Worm (Caenorhabditis elegans): ENCODE results near the gene C34C6.10.

The C34C6.10 gene

DNA sequence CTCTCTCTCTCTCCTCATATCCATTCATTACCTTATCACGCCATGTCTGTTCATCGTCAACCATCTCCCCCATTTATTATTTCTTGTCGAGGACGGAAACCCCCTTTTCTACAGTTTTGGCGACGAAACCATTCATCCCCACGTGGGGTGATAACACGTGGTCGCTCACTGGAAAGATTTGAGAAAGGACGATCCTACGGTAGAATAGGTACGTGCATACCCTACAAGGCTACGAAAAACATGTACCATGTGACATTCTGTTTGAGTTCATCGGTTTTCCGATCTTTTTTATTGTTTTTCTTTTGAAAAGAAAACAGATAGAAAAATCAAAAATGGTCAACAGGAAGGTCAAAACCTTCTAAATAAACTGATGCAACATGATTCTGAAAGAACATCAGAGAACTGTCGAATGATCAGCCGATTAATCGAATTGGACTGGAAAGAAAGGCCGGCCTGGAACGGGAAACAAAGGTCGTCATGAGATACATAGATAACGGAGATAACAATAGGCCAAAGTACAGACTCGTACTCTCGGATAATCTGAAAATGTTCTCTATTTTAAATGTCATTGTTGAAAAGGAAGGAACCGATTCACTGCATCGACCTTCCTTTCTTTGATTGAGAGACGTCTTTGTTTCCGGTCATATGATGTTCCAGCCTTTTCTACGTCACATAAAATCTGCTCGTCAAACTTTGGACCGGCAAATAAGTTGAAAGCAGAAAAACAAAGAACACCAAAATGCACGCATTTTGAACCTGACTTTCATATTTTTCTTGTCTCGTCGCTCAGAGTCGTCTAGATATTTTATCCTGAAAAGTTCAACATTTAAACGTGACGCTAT lies 46.5 kb upstream of the C34C6.10 start (continued):
- 0 out of 2 replicates have a peak, but pooled peaks have one; percentile 14 for TF ChIP-seq cebp-1 (GFP tag; IDR thresholded peaks at IDR 0.05)
- TF ChIP-seq cebp-1 (tag; optimal IDR thresholded peaks at IDR 0.05): peak; percentile 41
- peak; percentile 72 for TF ChIP-seq lin-40 (tag; optimal IDR thresholded peaks at IDR 0.05)
- no peak for TF ChIP-seq cebp-2 (GFP tag; IDR thresholded peaks at IDR 0.05)
- TF ChIP-seq atf-7 (tag; optimal IDR thresholded peaks at IDR 0.05): no peak
- TF ChIP-seq efl-1 (GFP tag; optimal IDR thresholded peaks at IDR 0.05): no peak
- TF ChIP-seq nfyb-1 (GFP tag; IDR thresholded peaks at IDR 0.05): peak; percentile 26; the same call in 1 of the 2 replicates
- TF ChIP-seq tlf-1 (GFP tag; optimal IDR thresholded peaks at IDR 0.05): peak; percentile 33

- TF ChIP-seq cebp-1 (GFP tag; IDR thresholded peaks at IDR 0.05) (no peak), cebp-1 (tag; optimal IDR thresholded peaks at IDR 0.05) (peak; percentile 35), C06A6.2 (GFP tag; conservative IDR thresholded peaks at IDR 0.05) (peak; percentile 47; the same call in 1 of the 2 replicates), him-1 (tag; optimal IDR thresholded peaks at IDR 0.05) (no peak), nhr-80 (tag; optimal IDR thresholded peaks at IDR 0.05) (peak; percentile 33), somi-1 (GFP tag; optimal IDR thresholded peaks at IDR 0.05) (peak; percentile 34), nfya-1 (tag; optimal IDR thresholded peaks at IDR 0.05; ENCODE audit: borderline replicate concordance, insufficient read depth) (no peak), ztf-22 (GFP tag; optimal IDR thresholded peaks at IDR 0.05) (peak; percentile 19)
These were observed 45.6 kb upstream of the C34C6.10 start for ce11 chrII:8741277-8741676.

DNA sequence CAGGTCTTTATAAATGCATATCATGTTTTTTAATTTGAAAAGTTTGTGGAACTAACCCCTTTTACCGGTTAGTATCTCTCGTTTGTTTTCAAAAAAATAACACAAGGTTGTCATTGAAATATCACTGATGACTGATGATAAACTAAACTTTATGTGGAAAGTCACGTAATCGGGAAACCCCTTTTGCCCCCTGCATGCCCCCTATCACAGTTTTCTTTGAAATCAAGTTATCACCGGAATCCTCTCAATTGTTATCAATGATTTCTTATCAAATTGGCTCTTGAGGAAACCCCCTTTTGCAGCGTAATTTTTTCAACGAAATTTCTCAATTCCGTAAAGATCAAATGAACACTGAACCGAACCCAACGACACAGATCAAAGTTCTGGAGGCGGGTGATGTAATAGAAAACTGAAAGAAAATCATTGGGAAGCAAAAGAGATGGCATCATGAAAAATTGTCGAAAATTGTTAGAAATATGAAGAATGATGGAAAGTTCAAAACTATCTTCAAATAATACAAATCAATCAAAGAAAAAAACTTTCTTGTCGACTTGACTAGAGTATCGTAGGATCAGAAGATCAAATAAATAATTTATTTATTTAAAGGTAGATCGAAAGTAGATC lies 44.8 kb upstream of the C34C6.10 start:
- TF ChIP-seq madf-10 (tag; optimal IDR thresholded peaks at IDR 0.05) (peak; percentile 5), lin-40 (tag; optimal IDR thresholded peaks at IDR 0.05) (peak; percentile 72), let-526 (GFP tag; IDR thresholded peaks at IDR 0.05) (0 out of 2 replicates have a peak, but pooled peaks have one; percentile 21), nfya-2 (GFP tag; IDR thresholded peaks at IDR 0.05) (no peak), let-607 (tag; optimal IDR thresholded peaks at IDR 0.05) (peak in 1 of 2 experiments; percentile 3), egl-44 (GFP tag; IDR thresholded peaks at IDR 0.05) (peak; percentile 60; the same call in 1 of the 2 replicates), repo-1 (tag; optimal IDR thresholded peaks at IDR 0.05) (no peak), mxl-1 (tag; optimal IDR thresholded peaks at IDR 0.05) (no peak), ets-4 (GFP tag; optimal IDR thresholded peaks at IDR 0.05) (no peak), hlh-26 (GFP tag; conservative IDR thresholded peaks at IDR 0.05) (no peak), nhr-90 (tag; optimal IDR thresholded peaks at IDR 0.05) (peak; percentile 10), ztf-28 (GFP tag; IDR thresholded peaks at IDR 0.05) (no peak), cebp-1 (GFP tag; IDR thresholded peaks at IDR 0.05) (no peak), cebp-1 (tag; optimal IDR thresholded peaks at IDR 0.05) (peak; percentile 36), F49E8.2 (tag; optimal IDR thresholded peaks at IDR 0.05; ENCODE audit: insufficient read depth) (no peak), attf-6 (GFP tag; IDR thresholded peaks at IDR 0.05) (no peak), B0336.3 (GFP tag; IDR thresholded peaks at IDR 0.05) (peak; percentile 58), athp-1 (tag; optimal IDR thresholded peaks at IDR 0.05) (no peak), Y95B8A.8 (GFP tag; IDR thresholded peaks at IDR 0.05) (no peak), lsl-1 (GFP tag; optimal IDR thresholded peaks at IDR 0.05) (no peak), ceh-40 (GFP tag; IDR thresholded peaks at IDR 0.05) (no peak), tlf-1 (GFP tag; optimal IDR thresholded peaks at IDR 0.05) (peak; percentile 28), bed-1 (GFP tag; IDR thresholded peaks at IDR 0.05) (no peak), sptf-2 (GFP tag; optimal IDR thresholded peaks at IDR 0.05) (no peak), ceh-91 (GFP tag; IDR thresholded peaks at IDR 0.05) (no peak), tbp1 (GFP tag; optimal IDR thresholded peaks at IDR 0.05) (peak; percentile 14), ztf-22 (GFP tag; optimal IDR thresholded peaks at IDR 0.05) (peak; percentile 50), him-1 (tag; optimal IDR thresholded peaks at IDR 0.05) (no peak), nfyb-1 (GFP tag; IDR thresholded peaks at IDR 0.05) (peak; percentile 21; the same call in 1 of the 2 replicates), mcd-1 (GFP tag; IDR thresholded peaks at IDR 0.05) (peak; percentile 11; the same call in 1 of the 2 replicates), F55B11.4 (tag; optimal IDR thresholded peaks at IDR 0.05; ENCODE audit: borderline replicate concordance, insufficient read depth) (no peak), nhr-80 (tag; optimal IDR thresholded peaks at IDR 0.05) (peak; percentile 90), somi-1 (GFP tag; optimal IDR thresholded peaks at IDR 0.05) (peak; percentile 70), atf-7 (tag; optimal IDR thresholded peaks at IDR 0.05) (peak; percentile 78), dox-1 (GFP tag; IDR thresholded peaks at IDR 0.05) (peak; percentile 48; the same call in 1 of the 2 replicates), mel-28 (tag; optimal IDR thresholded peaks at IDR 0.05; ENCODE audit: borderline replicate concordance) (no peak)
